Worm (Caenorhabditis elegans) whole organism, L1 larva: ENCODE data around the gene Y37E11AL.12.

ENCODE experiments used
- C04F5.9 ChIP-seq: sonication (generic microtip); optimal IDR thresholded peaks from 2 replicates; lab custom pipeline; 2016; ENCODE audit warnings: missing genetic modification characterization, missing compliant biosample characterization
- C16A3.4 ChIP-seq: fragments of 150-350 bp; optimal IDR thresholded peaks from 2 replicates; lab custom pipeline; 2014; ENCODE audit warnings: missing biosample characterization, missing genetic modification characterization
- C34B4.2 ChIP-seq: sonication (generic microtip); optimal IDR thresholded peaks from 2 replicates; lab custom pipeline; 2017; ENCODE audit warnings: mild to moderate bottlenecking, missing genetic modification characterization, missing compliant biosample characterization
- Y116A8C.19 ChIP-seq: sonication (generic microtip); optimal IDR thresholded peaks from 2 replicates; lab custom pipeline; 2016; ENCODE audit warnings: missing compliant biosample characterization, missing genetic modification characterization, borderline replicate concordance
- aly-2 ChIP-seq: fragments of 150-350 bp; optimal IDR thresholded peaks from 2 replicates; lab custom pipeline; 2014; ENCODE audit warnings: missing biosample characterization, missing genetic modification characterization
- ama-1 ChIP-seq: fragments of 150-350 bp; optimal IDR thresholded peaks from 2 replicates; lab custom pipeline; 2014
- blmp-1 ChIP-seq: fragments of 150-350 bp; optimal IDR thresholded peaks from 2 replicates; lab custom pipeline; 2014; ENCODE audit warnings: missing biosample characterization, missing genetic modification characterization
- ceh-82 ChIP-seq, 3 experiments: fragments of 150-350 bp in 1 of 3; sonication (generic microtip) in 2 of 3; optimal IDR thresholded peaks; 2 replicates each; lab custom pipeline; 2014 to 2017; ENCODE audit warnings: missing biosample characterization in 3 of 3, missing genetic modification characterization in 3 of 3
- ceh-90 ChIP-seq: sonication (generic microtip); optimal IDR thresholded peaks from 2 replicates; lab custom pipeline; 2016; ENCODE audit warnings: missing genetic modification characterization, missing compliant biosample characterization
- ces-1 ChIP-seq: fragments of 150-350 bp; optimal IDR thresholded peaks from 2 replicates; lab custom pipeline; 2014; ENCODE audit warnings: missing biosample characterization, missing genetic modification reagents, missing genetic modification characterization
- dpl-1 ChIP-seq, 3 experiments: fragments of 150-350 bp in 2 of 3; sonication (generic microtip) in 1 of 3; optimal IDR thresholded peaks; 2 replicates each; lab custom pipeline; 2014 to 2017; ENCODE audit warnings: missing biosample characterization in 3 of 3, missing genetic modification characterization in 3 of 3, missing genetic modification reagents in 3 of 3
- efl-1 ChIP-seq, 4 experiments: fragments of 150-350 bp; optimal IDR thresholded peaks in 3 of 4; peaks in 1 of 4; 1 replicate in 1 of 4; 2 replicates in 3 of 4; lab custom pipeline; 2014; ENCODE audit warnings: missing biosample characterization in 2 of 4, missing genetic modification characterization in 2 of 4, missing genetic modification reagents in 2 of 4
- efl-3 ChIP-seq: fragments of 200-800 bp; sonication (Bioruptor generic); optimal IDR thresholded peaks from 2 replicates; lab custom pipeline; 2018; ENCODE audit warnings: mild to moderate bottlenecking, missing genetic modification characterization, missing compliant biosample characterization
- egl-13 ChIP-seq: sonication (generic microtip); optimal IDR thresholded peaks from 2 replicates; lab custom pipeline; 2016; ENCODE audit warnings: missing genotype, missing genetic modification reagents, missing genetic modification characterization, missing compliant biosample characterization
- elt-3 ChIP-seq, 6 experiments: fragments of 150-350 bp in 1 of 6; sonication (generic microtip); optimal IDR thresholded peaks; 2 replicates each; lab custom pipeline; 2017 to 2018; ENCODE audit warnings: missing biosample characterization in 6 of 6, missing genetic modification characterization in 6 of 6, inconsistent platforms in 1 of 6
- ets-5 ChIP-seq: fragments of 200-800 bp; sonication (Bioruptor generic); IDR thresholded peaks from 2 replicates; pipeline ENCODE4 v1.3.6; 2022; ENCODE audit warnings: missing genetic modification characterization, missing compliant biosample characterization
- grh-1 ChIP-seq: fragments of 200-800 bp; sonication (Bioruptor generic); IDR thresholded peaks from 2 replicates; pipeline ENCODE4 v1.3.6; 2022; ENCODE audit warnings: missing genetic modification reagents, missing genetic modification characterization, missing compliant biosample characterization
- hlh-4 ChIP-seq: sonication (generic microtip); optimal IDR thresholded peaks from 2 replicates; lab custom pipeline; 2016; ENCODE audit warnings: mild to moderate bottlenecking, missing genetic modification characterization, missing compliant biosample characterization
- hpl-2 ChIP-seq: fragments of 150-350 bp; optimal IDR thresholded peaks from 2 replicates; lab custom pipeline; 2014; ENCODE audit warnings: missing biosample characterization, missing genetic modification reagents, missing genetic modification characterization
- isw-1 ChIP-seq: fragments of 200-800 bp; sonication (Bioruptor generic); IDR thresholded peaks from 2 replicates; pipeline ENCODE4 v1.3.6; 2022; ENCODE audit warnings: missing genetic modification characterization, missing compliant biosample characterization
- jun-1 ChIP-seq: fragments of 150-350 bp; optimal IDR thresholded peaks from 2 replicates; lab custom pipeline; 2014; ENCODE audit warnings: missing biosample characterization, missing genetic modification reagents, missing genetic modification characterization
- lin-13 ChIP-seq: fragments of 150-350 bp; optimal IDR thresholded peaks from 2 replicates; lab custom pipeline; 2014; ENCODE audit warnings: missing biosample characterization, missing genetic modification reagents, missing genetic modification characterization
- lin-14 ChIP-seq: fragments of 200-800 bp; sonication (Bioruptor generic); optimal IDR thresholded peaks from 2 replicates; lab custom pipeline; 2018; ENCODE audit warnings: mild to moderate bottlenecking, missing genetic modification characterization, moderate library complexity, missing compliant biosample characterization
- lin-15B ChIP-seq: fragments of 150-350 bp; sonication (generic microtip); optimal IDR thresholded peaks from 3 replicates; lab custom pipeline; 2014; ENCODE audit warnings: missing biosample characterization, missing genetic modification characterization
- lin-35 ChIP-seq, 2 experiments: fragments of 150-350 bp; optimal IDR thresholded peaks; 2 replicates each; lab custom pipeline; 2014; ENCODE audit warnings: missing biosample characterization in 2 of 2, missing genetic modification characterization in 2 of 2, missing genetic modification reagents in 2 of 2
- lir-3 ChIP-seq: sonication (generic microtip); optimal IDR thresholded peaks from 2 replicates; lab custom pipeline; 2016; ENCODE audit warnings: mild to moderate bottlenecking, missing genetic modification characterization, moderate library complexity, missing compliant biosample characterization; ENCODE audit not compliant: poor library complexity
- mab-9 ChIP-seq: fragments of 200-800 bp; sonication (Bioruptor generic); IDR thresholded peaks from 2 replicates; pipeline ENCODE4 v1.3.6; 2022; ENCODE audit warnings: missing genetic modification reagents, missing genetic modification characterization, missing compliant biosample characterization
- mef-2 ChIP-seq: fragments of 150-350 bp; optimal IDR thresholded peaks from 2 replicates; lab custom pipeline; 2014; ENCODE audit warnings: missing biosample characterization, missing genetic modification characterization
- mep-1 ChIP-seq: fragments of 150-350 bp; optimal IDR thresholded peaks from 2 replicates; lab custom pipeline; 2014; ENCODE audit warnings: missing biosample characterization, missing genetic modification characterization
- nhr-11 ChIP-seq: fragments of 150-350 bp; optimal IDR thresholded peaks from 2 replicates; lab custom pipeline; 2014; ENCODE audit warnings: missing biosample characterization, missing genetic modification characterization
- nhr-12 ChIP-seq: sonication (generic microtip); optimal IDR thresholded peaks from 2 replicates; lab custom pipeline; 2017; ENCODE audit warnings: missing biosample characterization, missing genetic modification characterization
- nhr-20 ChIP-seq: sonication (generic microtip); optimal IDR thresholded peaks from 2 replicates; lab custom pipeline; 2016; ENCODE audit warnings: mild to moderate bottlenecking, missing genetic modification characterization, missing compliant biosample characterization
- nhr-237 ChIP-seq: fragments of 150-350 bp; optimal IDR thresholded peaks from 2 replicates; lab custom pipeline; 2014; ENCODE audit warnings: missing biosample characterization, missing genetic modification characterization
- nhr-71 ChIP-seq: sonication (generic microtip); optimal IDR thresholded peaks from 2 replicates; lab custom pipeline; 2016; ENCODE audit warnings: mild to moderate bottlenecking, missing genetic modification characterization, moderate library complexity, missing compliant biosample characterization
- nhr-76 ChIP-seq: sonication (generic microtip); optimal IDR thresholded peaks from 2 replicates; lab custom pipeline; 2017; ENCODE audit warnings: missing biosample characterization, missing genetic modification characterization
- nhr-84 ChIP-seq: sonication (generic microtip); optimal IDR thresholded peaks from 2 replicates; lab custom pipeline; 2017; ENCODE audit warnings: missing biosample characterization, missing genetic modification characterization
- nhr-90 ChIP-seq: sonication (generic microtip); optimal IDR thresholded peaks from 2 replicates; lab custom pipeline; 2016; ENCODE audit warnings: mild to moderate bottlenecking, missing genetic modification characterization, missing compliant biosample characterization; ENCODE audit not compliant: poor library complexity
- pax-3 ChIP-seq: fragments of 200-800 bp; sonication (Bioruptor generic); optimal IDR thresholded peaks from 2 replicates; lab custom pipeline; 2018; ENCODE audit warnings: mild to moderate bottlenecking, missing genetic modification characterization, moderate library complexity, missing compliant biosample characterization
- pqm-1 ChIP-seq: sonication (generic microtip); optimal IDR thresholded peaks from 3 replicates; lab custom pipeline; 2017; ENCODE audit warnings: missing biosample characterization, missing genetic modification characterization
- rnt-1 ChIP-seq: sonication (generic microtip); optimal IDR thresholded peaks from 2 replicates; lab custom pipeline; 2016; ENCODE audit warnings: mild to moderate bottlenecking, missing genetic modification characterization, moderate library complexity, missing compliant biosample characterization
- snu-23 ChIP-seq: sonication (generic microtip); optimal IDR thresholded peaks from 2 replicates; lab custom pipeline; 2016; ENCODE audit warnings: missing genetic modification characterization, missing compliant biosample characterization
- sox-4 ChIP-seq: sonication (generic microtip); optimal IDR thresholded peaks from 2 replicates; lab custom pipeline; 2016; ENCODE audit warnings: missing genetic modification characterization, missing compliant biosample characterization
- unc-130 ChIP-seq: fragments of 150-350 bp; optimal IDR thresholded peaks from 2 replicates; lab custom pipeline; 2017; ENCODE audit warnings: missing biosample characterization, missing genetic modification characterization, inconsistent platforms
- unc-30 ChIP-seq: sonication (generic microtip); optimal IDR thresholded peaks from 2 replicates; lab custom pipeline; 2017; ENCODE audit warnings: missing biosample characterization, missing genetic modification characterization
- unc-62 ChIP-seq: fragments of 150-350 bp; optimal IDR thresholded peaks from 2 replicates; lab custom pipeline; 2014; ENCODE audit warnings: missing biosample characterization, missing genetic modification reagents, missing genetic modification characterization
- unc-86 ChIP-seq: sonication (generic microtip); optimal IDR thresholded peaks from 2 replicates; lab custom pipeline; 2016; ENCODE audit warnings: missing genetic modification characterization, missing compliant biosample characterization
- unc-98 ChIP-seq: fragments of 200-800 bp; sonication (Bioruptor generic); IDR thresholded peaks from 2 replicates; pipeline ENCODE4 v1.3.6; 2022; ENCODE audit warnings: missing genetic modification characterization, missing compliant biosample characterization
- vab-15 ChIP-seq: sonication (generic microtip); optimal IDR thresholded peaks from 2 replicates; lab custom pipeline; 2017; ENCODE audit warnings: missing genotype, mild to moderate bottlenecking, missing genetic modification characterization, missing compliant biosample characterization
- zag-1 ChIP-seq: fragments of 150-350 bp; optimal IDR thresholded peaks from 2 replicates; lab custom pipeline; 2014; ENCODE audit warnings: missing biosample characterization, missing genetic modification characterization
- zip-4 ChIP-seq: fragments of 200-800 bp; sonication (Bioruptor generic); optimal IDR thresholded peaks from 2 replicates; lab custom pipeline; 2018; ENCODE audit warnings: mild to moderate bottlenecking, missing genetic modification characterization, moderate library complexity, missing compliant biosample characterization
- ztf-11 ChIP-seq, 2 experiments: sonication (generic microtip); optimal IDR thresholded peaks; 2 replicates each; lab custom pipeline; 2016 to 2017; ENCODE audit warnings: missing genetic modification characterization in 2 of 2, missing biosample characterization in 1 of 2, missing compliant biosample characterization in 1 of 2
- ztf-4 ChIP-seq: fragments of 150-350 bp; optimal IDR thresholded peaks from 2 replicates; lab custom pipeline; 2014; ENCODE audit warnings: missing biosample characterization, missing genetic modification characterization

Y37E11AL.12 gene

ce11 chrIV:3654214-3654613 lies 47.6 kb downstream of the Y37E11AL.12 start (continued):
- TF ChIP-seq C04F5.9 (no peak), blmp-1 (tag; lab: Kevin White, UChicago) (peak; percentile 74), mef-2 (peak; percentile 16), dpl-1 (GFP tag; optimal IDR thresholded peaks at IDR 0.05; lab: Kevin White, UChicago) (peak in 2 of 3 experiments; percentile 15), isw-1 (GFP tag; lab: Robert Waterston, UW) (no peak), C16A3.4 (peak; percentile 57), lin-13 (GFP tag; lab: Kevin White, UChicago) (no peak), efl-1 (optimal IDR thresholded peaks at IDR 0.05; lab: Kevin White, UChicago) (peak; percentile 11 to 39), efl-1 (GFP tag; optimal IDR thresholded peaks at IDR 0.05 in 1 of 2; lab: Kevin White, UChicago) (peak; percentile 2 to 86), C34B4.2 (no peak), lin-14 (peak; percentile 91), jun-1 (tag; lab: Kevin White, UChicago) (peak; percentile 5), nhr-237 (no peak), lir-3 (tag; lab: Kevin White, UChicago) (peak; percentile 28), mep-1 (no peak), zip-4 (no peak), ces-1 (GFP tag; lab: Kevin White, UChicago) (no peak), unc-86 (tag; lab: Kevin White, UChicago) (no peak), sox-4 (no peak), zag-1 (no peak), ama-1 (lab: Kevin White, UChicago) (no peak), nhr-71 (tag; lab: Kevin White, UChicago) (peak; percentile 96), nhr-12 (no peak), hpl-2 (no peak), unc-30 (no peak), lin-35 (GFP tag; optimal IDR thresholded peaks at IDR 0.05; lab: Kevin White, UChicago) (peak in 1 of 2 experiments; percentile 45), pax-3 (tag; lab: Kevin White, UChicago) (peak; percentile 15), nhr-11 (peak; percentile 28), rnt-1 (peak; percentile 94), elt-3 (tag; optimal IDR thresholded peaks at IDR 0.05; lab: Kevin White, UChicago) (peak in 2 of 6 experiments; percentile 24 to 25), unc-62 (GFP tag; lab: Kevin White, UChicago) (no peak), efl-3 (GFP tag; lab: Kevin White, UChicago) (no peak), snu-23 (GFP tag; lab: Kevin White, UChicago) (peak; percentile 87), pqm-1 (tag; lab: Kevin White, UChicago) (no peak), egl-13 (no peak), unc-98 (GFP tag; lab: Robert Waterston, UW) (peak; percentile 63; the same call in 1 of the 2 replicates), ets-5 (GFP tag; lab: Robert Waterston, UW) (no peak), unc-130 (tag; lab: Kevin White, UChicago) (peak; percentile 84)

- peak; percentile 88 for TF ChIP-seq blmp-1 (tag; lab: Kevin White, UChicago)
- TF ChIP-seq C04F5.9: no peak
- TF ChIP-seq isw-1 (GFP tag; lab: Robert Waterston, UW): no peak
- no peak for TF ChIP-seq efl-3 (GFP tag; lab: Kevin White, UChicago)
- TF ChIP-seq grh-1: peak; percentile 71
- TF ChIP-seq unc-86 (tag; lab: Kevin White, UChicago): no peak
- TF ChIP-seq snu-23 (GFP tag; lab: Kevin White, UChicago): peak; percentile 81
- peak; percentile 92 for TF ChIP-seq nhr-90 (tag; lab: Kevin White, UChicago)
- TF ChIP-seq nhr-20 (tag; lab: Kevin White, UChicago): peak; percentile 91
- no peak for TF ChIP-seq mab-9 (GFP tag; lab: Robert Waterston, UW)
- TF ChIP-seq Y116A8C.19 (tag; lab: Kevin White, UChicago): no peak
- peak in 5 of 6 experiments; percentile 46 to 94 (median 85) for TF ChIP-seq elt-3 (tag; optimal IDR thresholded peaks at IDR 0.05; lab: Kevin White, UChicago)
- no peak for TF ChIP-seq ceh-82 (tag; optimal IDR thresholded peaks at IDR 0.05; lab: Kevin White, UChicago)
- TF ChIP-seq ztf-11 (tag; optimal IDR thresholded peaks at IDR 0.05; lab: Kevin White, UChicago): no peak
- peak; percentile 85 for TF ChIP-seq lin-14
- TF ChIP-seq nhr-84 (tag; lab: Kevin White, UChicago): no peak
- no peak for TF ChIP-seq unc-98 (GFP tag; lab: Robert Waterston, UW)
- no peak for TF ChIP-seq zag-1
- TF ChIP-seq aly-2: no peak
- TF ChIP-seq vab-15: peak; percentile 63
- no peak for TF ChIP-seq ceh-90 (tag; lab: Kevin White, UChicago)
- no peak for TF ChIP-seq lin-15B (tag; lab: Kevin White, UChicago)
- no peak for TF ChIP-seq hlh-4
- TF ChIP-seq dpl-1 (GFP tag; optimal IDR thresholded peaks at IDR 0.05; lab: Kevin White, UChicago): peak in 1 of 3 experiments; percentile 25
- no peak for TF ChIP-seq ztf-4 (tag; lab: Kevin White, UChicago)
- TF ChIP-seq ama-1 (lab: Kevin White, UChicago): peak; percentile 47
- no peak for TF ChIP-seq nhr-76
- no peak for TF ChIP-seq ets-5 (GFP tag; lab: Robert Waterston, UW)
These were observed 48.4 kb downstream of the Y37E11AL.12 start for ce11 chrIV:3653420-3653823.
